Fruit fly (Drosophila melanogaster): ENCODE measurements around the gene RhoGEF64C.

dm6 chr3L:4698496-4698895, 5.9 kb downstream of the RhoGEF64C start:
- TF ChIP-seq CG17806 (tag; optimal IDR thresholded peaks at IDR 0.05) (no peak), rn (GFP tag; IDR thresholded peaks at IDR 0.05) (no peak), CG13204 (GFP tag; optimal IDR thresholded peaks at IDR 0.05) (no peak), CG32121 (GFP tag; IDR thresholded peaks at IDR 0.05) (no peak), EcR (GFP tag; optimal IDR thresholded peaks at IDR 0.05) (no peak)
